Fruit fly (Drosophila melanogaster) whole organism, embryonic: ENCODE measurements around the gene CG7227.
A peak's percentile ranks its signal among the peaks of the same experiment; 100 is the strongest.

ENCODE experiments used
- Atf-2 ChIP-seq: fragments of 200-800 bp; sonication (Bioruptor generic); optimal IDR thresholded peaks from 2 replicates; lab custom pipeline; 2016; ENCODE audit warnings: missing biosample characterization, missing genetic modification characterization
- Atf3 ChIP-seq: fragments of 200-800 bp; sonication (Bioruptor generic); optimal IDR thresholded peaks from 3 replicates; lab custom pipeline; 2016; ENCODE audit warnings: missing biosample characterization, missing genetic modification characterization
- Atf6 ChIP-seq: fragments of 200-800 bp; sonication (Bioruptor generic); IDR thresholded peaks from 2 replicates; pipeline ENCODE4 v1.3.6; 2022; ENCODE audit warnings: missing biosample characterization, missing genetic modification characterization
- CG10462 ChIP-seq: fragments of 200-800 bp; sonication (Bioruptor generic); optimal IDR thresholded peaks from 2 replicates; lab custom pipeline; 2016; ENCODE audit warnings: missing biosample characterization, missing genetic modification characterization
- CG11093 ChIP-seq: fragments of 200-800 bp; sonication (Bioruptor generic); IDR thresholded peaks from 3 replicates; pipeline ENCODE4 v1.3.6; 2022; ENCODE audit warnings: missing biosample characterization, missing genetic modification characterization
- CG17385 ChIP-seq: fragments of 200-800 bp; sonication (Bioruptor generic); optimal IDR thresholded peaks from 3 replicates; lab custom pipeline; 2018; ENCODE audit warnings: missing biosample characterization, mild to moderate bottlenecking, missing genetic modification characterization
- CG1832 ChIP-seq: fragments of 200-800 bp; sonication (Bioruptor generic); optimal IDR thresholded peaks from 2 replicates; lab custom pipeline; 2017; ENCODE audit warnings: missing biosample characterization, mild to moderate bottlenecking, missing genetic modification characterization, inconsistent platforms
- CG2712 ChIP-seq: fragments of 200-800 bp; optimal IDR thresholded peaks from 3 replicates; lab custom pipeline; 2019; ENCODE audit warnings: missing biosample characterization, mild to moderate bottlenecking, missing genetic modification characterization, moderate library complexity
- CG31224 ChIP-seq: fragments of 200-800 bp; sonication (Bioruptor generic); IDR thresholded peaks from 2 replicates; pipeline ENCODE4 v1.3.6; 2022; ENCODE audit warnings: missing biosample characterization, missing genetic modification characterization
- CG31365 ChIP-seq: fragments of 200-800 bp; sonication (Bioruptor generic); optimal IDR thresholded peaks from 2 replicates; lab custom pipeline; 2018; ENCODE audit warnings: missing biosample characterization, mild to moderate bottlenecking, missing genetic modification characterization
- CG3163 ChIP-seq: fragments of 200-800 bp; sonication (Bioruptor generic); optimal IDR thresholded peaks from 3 replicates; lab custom pipeline; 2016; ENCODE audit warnings: missing biosample characterization, missing genetic modification characterization
- CG32532 ChIP-seq: fragments of 200-800 bp; sonication (Bioruptor generic); IDR thresholded peaks from 2 replicates; pipeline ENCODE4 v1.3.6; 2022; ENCODE audit warnings: missing biosample characterization, missing genetic modification characterization
- CG34376 ChIP-seq: fragments of 200-800 bp; sonication (Bioruptor generic); optimal IDR thresholded peaks from 2 replicates; lab custom pipeline; 2018; ENCODE audit warnings: missing biosample characterization, mild to moderate bottlenecking, missing genetic modification characterization
- CG3726 ChIP-seq: fragments of 200-800 bp; sonication (Bioruptor generic); IDR thresholded peaks from 3 replicates; pipeline ENCODE4, ENCODE4 v1.3.6; 2022; ENCODE audit warnings: missing biosample characterization, missing genetic modification characterization
- CG4404 ChIP-seq: fragments of 200-800 bp; sonication (Bioruptor generic); IDR thresholded peaks from 2 replicates; pipeline ENCODE4 v1.3.6; 2022; ENCODE audit warnings: missing biosample characterization, missing genetic modification characterization
- CG4707 ChIP-seq: fragments of 200-800 bp; sonication (Bioruptor generic); optimal IDR thresholded peaks from 2 replicates; lab custom pipeline; 2018; ENCODE audit warnings: missing biosample characterization, mild to moderate bottlenecking, missing genetic modification characterization, moderate library complexity
- CG4730 ChIP-seq: fragments of 200-800 bp; sonication (Bioruptor generic); IDR thresholded peaks from 2 replicates; pipeline ENCODE4 v1.3.6; 2022; ENCODE audit warnings: missing biosample characterization, missing genetic modification characterization
- CG6254 ChIP-seq: fragments of 200-800 bp; sonication (Bioruptor generic); optimal IDR thresholded peaks from 3 replicates; lab custom pipeline; 2017; ENCODE audit warnings: mild to moderate bottlenecking, missing biosample characterization, missing genetic modification reagents, missing genetic modification characterization
- CG6765 ChIP-seq: fragments of 200-800 bp; sonication (Bioruptor generic); optimal IDR thresholded peaks from 3 replicates; lab custom pipeline; 2017; ENCODE audit warnings: missing biosample characterization, mild to moderate bottlenecking, missing genetic modification characterization
- CG6813 ChIP-seq: fragments of 200-800 bp; sonication (Bioruptor generic); optimal IDR thresholded peaks from 2 replicates; lab custom pipeline; 2017; ENCODE audit warnings: missing biosample characterization, missing genetic modification characterization, mild to moderate bottlenecking, moderate library complexity, missing genetic modification reagents
- CG7745 ChIP-seq: fragments of 200-800 bp; sonication (Bioruptor generic); optimal IDR thresholded peaks from 2 replicates; lab custom pipeline; 2018; ENCODE audit warnings: missing biosample characterization, mild to moderate bottlenecking, missing genetic modification characterization, moderate library complexity
- CG7963 ChIP-seq: fragments of 200-800 bp; sonication (Bioruptor generic); IDR thresholded peaks from 3 replicates; pipeline ENCODE4 v1.3.6; 2022; ENCODE audit warnings: missing biosample characterization, missing genetic modification characterization; ENCODE audit not compliant: partially characterized antibody
- CG8290 ChIP-seq, 3 experiments: fragments of 200-800 bp; sonication (Bioruptor generic); optimal IDR thresholded peaks; 2 replicates each; lab custom pipeline; 2016 to 2019; ENCODE audit warnings: missing biosample characterization in 3 of 3, missing genetic modification characterization in 3 of 3, mild to moderate bottlenecking in 2 of 3, moderate library complexity in 1 of 3
- CG8478 ChIP-seq: fragments of >200 bp; optimal IDR thresholded peaks from 2 replicates; lab custom pipeline; 2018
- CG9215 ChIP-seq: fragments of 200-800 bp; sonication (Bioruptor generic); IDR thresholded peaks from 2 replicates; pipeline ENCODE4 v1.3.6; 2022; ENCODE audit warnings: missing biosample characterization, missing genetic modification characterization
- HLH54F ChIP-seq: fragments of 200-800 bp; sonication (Bioruptor generic); optimal IDR thresholded peaks from 3 replicates; lab custom pipeline; 2016; ENCODE audit warnings: missing biosample characterization, missing genetic modification characterization
- MESR4 ChIP-seq: fragments of 200-800 bp; sonication (Bioruptor generic); optimal IDR thresholded peaks from 2 replicates; lab custom pipeline; 2018; ENCODE audit warnings: missing biosample characterization, mild to moderate bottlenecking, missing genetic modification characterization, moderate library complexity
- Med ChIP-seq: fragments of 200-800 bp; sonication (Bioruptor generic); peaks from one replicate; lab custom pipeline; 2016; ENCODE audit warnings: missing biosample characterization, missing genetic modification characterization, mild to moderate bottlenecking, inconsistent platforms, moderate library complexity
- Pdp1 ChIP-seq, 2 experiments: fragments of 200-800 bp; sonication (Bioruptor generic); optimal IDR thresholded peaks; 3 replicates each; lab custom pipeline; 2016; ENCODE audit warnings: missing biosample characterization in 2 of 2, missing genetic modification characterization in 2 of 2, mild to moderate bottlenecking in 1 of 2, moderate library complexity in 1 of 2
- Poxn ChIP-seq: fragments of 200-800 bp; sonication (Bioruptor generic); IDR thresholded peaks from 2 replicates; pipeline ENCODE4 v1.3.6; 2022; ENCODE audit warnings: missing biosample characterization, missing genetic modification characterization
- Tbp ChIP-seq: fragments of >200 bp; optimal IDR thresholded peaks from 2 replicates; lab custom pipeline; 2018; ENCODE audit warnings: missing biosample characterization, missing genetic modification characterization
- Trl ChIP-seq, 3 experiments: fragments of >200 bp in 2 of 3; fragments of 200-800 bp in 1 of 3; sonication (Bioruptor generic) in 1 of 3; optimal IDR thresholded peaks; 2 replicates in 1 of 3; 3 replicates in 2 of 3; lab custom pipeline; 2016 to 2017; ENCODE audit warnings: missing biosample characterization in 1 of 3, missing genetic modification characterization in 1 of 3
- bsh ChIP-seq, 2 experiments: fragments of 200-800 bp; sonication (Bioruptor generic); optimal IDR thresholded peaks; 2 replicates each; lab custom pipeline; 2017 to 2018; ENCODE audit warnings: mild to moderate bottlenecking in 2 of 2, missing biosample characterization in 2 of 2, missing genetic modification characterization in 2 of 2, moderate library complexity in 1 of 2
- cg ChIP-seq: fragments of 200-800 bp; sonication (Bioruptor generic); optimal IDR thresholded peaks from 3 replicates; lab custom pipeline; 2019; ENCODE audit warnings: missing biosample characterization, mild to moderate bottlenecking, missing genetic modification characterization, moderate library complexity
- crol ChIP-seq: fragments of 200-800 bp; sonication (Bioruptor generic); IDR thresholded peaks from 2 replicates; pipeline ENCODE4 v1.3.6; 2022; ENCODE audit warnings: missing biosample characterization, missing genetic modification characterization
- cwo ChIP-seq: fragments of 200-800 bp; sonication (Bioruptor generic); optimal IDR thresholded peaks from 3 replicates; lab custom pipeline; 2017; ENCODE audit warnings: missing biosample characterization, missing genetic modification characterization, mild to moderate bottlenecking, moderate library complexity, missing genetic modification reagents
- dan ChIP-seq: fragments of 200-800 bp; sonication (Bioruptor generic); IDR thresholded peaks from 2 replicates; pipeline ENCODE4 v1.3.6; 2022; ENCODE audit warnings: missing biosample characterization, missing genetic modification characterization
- eve ChIP-seq, 2 experiments: fragments of >200 bp; optimal IDR thresholded peaks; 2 replicates each; lab custom pipeline; 2017; ENCODE audit warnings: missing biosample characterization in 2 of 2, missing genetic modification characterization in 2 of 2
- fd96Cb ChIP-seq: fragments of 200-800 bp; sonication (Bioruptor generic); optimal IDR thresholded peaks from 2 replicates; lab custom pipeline; 2018; ENCODE audit warnings: missing biosample characterization, mild to moderate bottlenecking, missing genetic modification characterization, moderate library complexity
- gem ChIP-seq: fragments of 200-800 bp; sonication (Bioruptor generic); optimal IDR thresholded peaks from 2 replicates; lab custom pipeline; 2019; ENCODE audit warnings: missing biosample characterization, mild to moderate bottlenecking, missing genetic modification characterization, moderate library complexity
- gro ChIP-seq: fragments of 200-800 bp; sonication (Bioruptor generic); optimal IDR thresholded peaks from 2 replicates; lab custom pipeline; 2016; ENCODE audit warnings: missing biosample characterization, missing genetic modification characterization
- lmd ChIP-seq: fragments of 200-800 bp; sonication (Bioruptor generic); IDR thresholded peaks from 2 replicates; pipeline ENCODE4 v1.3.6; 2022; ENCODE audit warnings: missing biosample characterization, missing genetic modification characterization
- row ChIP-seq: fragments of 200-800 bp; sonication (Bioruptor generic); IDR thresholded peaks from 3 replicates; pipeline ENCODE4 v1.3.6; 2022; ENCODE audit warnings: missing biosample characterization, missing genetic modification characterization
- sens ChIP-seq: fragments of 200-800 bp; sonication (Bioruptor generic); peaks from one replicate; lab custom pipeline; 2016; ENCODE audit warnings: missing biosample characterization, missing genetic modification characterization
- sr ChIP-seq: fragments of 200-800 bp; sonication (Bioruptor generic); IDR thresholded peaks from 3 replicates; pipeline ENCODE4 v1.3.6; 2022; ENCODE audit warnings: missing biosample characterization, missing genetic modification characterization
- sug ChIP-seq: fragments of 200-800 bp; optimal IDR thresholded peaks from 2 replicates; lab custom pipeline; 2019; ENCODE audit warnings: missing biosample characterization, mild to moderate bottlenecking, missing genetic modification characterization, moderate library complexity
- vvl ChIP-seq: fragments of 200-800 bp; sonication (Bioruptor generic); IDR thresholded peaks from 2 replicates; pipeline ENCODE4 v1.3.6; 2022; ENCODE audit warnings: missing biosample characterization, missing genetic modification characterization
- yki ChIP-seq: fragments of >200 bp; optimal IDR thresholded peaks from 3 replicates; lab custom pipeline; 2018

Gene CG7227

DNA sequence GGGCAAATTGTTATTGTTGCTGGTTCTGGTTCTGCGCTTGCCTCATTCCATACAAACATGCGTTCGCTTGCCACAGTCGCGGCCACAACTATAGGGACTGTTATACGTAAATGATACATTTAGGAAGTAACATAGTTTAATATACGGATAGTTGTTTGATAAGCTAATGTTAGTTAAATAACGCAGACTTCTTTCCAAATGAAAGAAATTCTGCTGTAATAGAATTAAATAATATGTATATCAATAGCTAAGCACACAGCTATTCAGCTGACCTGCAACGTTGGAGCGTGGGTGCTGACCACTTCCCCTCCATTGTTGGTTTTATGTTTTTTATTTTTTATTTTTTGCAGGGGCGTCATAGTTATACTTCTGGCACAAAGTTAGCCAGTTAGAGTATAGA is 36.8 kb upstream of the CG7227 start (continued):
- TF ChIP-seq CG6765 (GFP tag; lab: Kevin White, UChicago) (peak; percentile 31), bsh (GFP tag; optimal IDR thresholded peaks at IDR 0.05; lab: Kevin White, UChicago) (peak; percentile 34 to 57), cwo (GFP tag; lab: Kevin White, UChicago) (peak; percentile 61), CG31224 (GFP tag; lab: Robert Waterston, UW) (no peak), CG7745 (tag; lab: Kevin White, UChicago) (no peak)
- TF ChIP-seq, all 482 proteins: peak for 254

dm6 chr2L:8033756-8034155 is 35.8 kb upstream of the CG7227 start:
- TF ChIP-seq CG31365 (tag; lab: Kevin White, UChicago), result no peak
- TF ChIP-seq row (GFP tag; lab: Robert Waterston, UW), result peak; percentile 27; the same call in 1 of the 3 replicates
- no peak for TF ChIP-seq Atf3
- TF ChIP-seq gem, result peak; percentile 9
- peak; percentile 42 for TF ChIP-seq Med (GFP tag; lab: Kevin White, UChicago)
- TF ChIP-seq sens, result peak; percentile 12

dm6 chr2L:8031588-8031987 is 33.6 kb upstream of the CG7227 start:
- no peak for TF ChIP-seq CG8290 (GFP tag; optimal IDR thresholded peaks at IDR 0.05; lab: Kevin White, UChicago)
- peak in 1 of 2 experiments; percentile 47 for TF ChIP-seq CG8290 (tag; optimal IDR thresholded peaks at IDR 0.05; lab: Kevin White, UChicago)
- TF ChIP-seq fd96Cb (tag; lab: Kevin White, UChicago), result no peak
- TF ChIP-seq Atf6, result no peak
- no peak for TF ChIP-seq CG4730 (GFP tag; lab: Robert Waterston, UW)
- TF ChIP-seq cg (GFP tag; lab: Kevin White, UChicago), result peak; percentile 85
- peak; percentile 79 for TF ChIP-seq CG3163
- TF ChIP-seq vvl, result no peak
- peak; percentile 26; the same call in 1 of the 2 replicates for TF ChIP-seq CG9215 (GFP tag; lab: Robert Waterston, UW)
- peak; percentile 5 for TF ChIP-seq gro (GFP tag; lab: Kevin White, UChicago)
- peak; percentile 27 for TF ChIP-seq CG6813
- TF ChIP-seq row (GFP tag; lab: Robert Waterston, UW), result 0 out of 3 replicates have a peak, but pooled peaks have one; percentile 11
- TF ChIP-seq yki (lab: Kevin White, UChicago), result peak; percentile 78
- no peak for TF ChIP-seq CG4404 (GFP tag; lab: Robert Waterston, UW)
- peak; percentile 30; the same call in 2 of the 3 replicates for TF ChIP-seq sr
- no peak for TF ChIP-seq lmd
- peak; percentile 69 for TF ChIP-seq CG17385
- peak; percentile 68 for TF ChIP-seq CG1832
- TF ChIP-seq CG8478 (lab: Kevin White, UChicago), result peak; percentile 57
- TF ChIP-seq Pdp1 (GFP tag; optimal IDR thresholded peaks at IDR 0.05; lab: Kevin White, UChicago), result peak in 1 of 2 experiments; percentile 29
- no peak for TF ChIP-seq Poxn
- TF ChIP-seq CG6254 (GFP tag; lab: Kevin White, UChicago), result peak; percentile 9
- no peak for TF ChIP-seq CG7963 (GFP tag; lab: Robert Waterston, UW)
- peak; percentile 96 for TF ChIP-seq crol
- TF ChIP-seq CG10462 (GFP tag; lab: Kevin White, UChicago), result no peak
- peak; percentile 7 for TF ChIP-seq CG2712 (tag; lab: Kevin White, UChicago)
- no peak for TF ChIP-seq HLH54F (GFP tag; lab: Kevin White, UChicago)
- no peak for TF ChIP-seq sug
- TF ChIP-seq eve (GFP tag; optimal IDR thresholded peaks at IDR 0.05; lab: Kevin White, UChicago), result no peak
- TF ChIP-seq dan (GFP tag; lab: Robert Waterston, UW), result no peak
- TF ChIP-seq MESR4, result no peak
- no peak for TF ChIP-seq CG3726
- TF ChIP-seq Trl (optimal IDR thresholded peaks at IDR 0.05; lab: Kevin White, UChicago), result peak; percentile 95 to 97
- peak; percentile 67 for TF ChIP-seq Trl (GFP tag; optimal IDR thresholded peaks at IDR 0.05; lab: Kevin White, UChicago)
- no peak for TF ChIP-seq Atf-2
- TF ChIP-seq CG34376 (GFP tag; lab: Kevin White, UChicago), result peak; percentile 23
- no peak for TF ChIP-seq Tbp (GFP tag; lab: Kevin White, UChicago)
- no peak for TF ChIP-seq CG4707 (GFP tag; lab: Kevin White, UChicago)
- TF ChIP-seq CG32532 (GFP tag; lab: Robert Waterston, UW), result peak; percentile 52; the same call in 1 of the 2 replicates
- TF ChIP-seq CG11093 (GFP tag; lab: Robert Waterston, UW), result no peak
